Worm (Caenorhabditis elegans) whole organism, L2 larva: Measurements from ENCODE around the gene ift-43.

ENCODE experiments used
- C34F6.9 ChIP-seq: fragments of 150-350 bp; optimal IDR thresholded peaks from 2 replicates; lab custom pipeline; 2014; ENCODE audit warnings: missing biosample characterization, missing genetic modification characterization
- ama-1 ChIP-seq: fragments of 150-350 bp; optimal IDR thresholded peaks from 2 replicates; lab custom pipeline; 2018; ENCODE audit warnings: inconsistent platforms
- nhr-12 ChIP-seq: fragments of 150-350 bp; optimal IDR thresholded peaks from 2 replicates; lab custom pipeline; 2014; ENCODE audit warnings: missing biosample characterization, missing genetic modification characterization
- snpc-4 ChIP-seq: fragments of 150-350 bp; optimal IDR thresholded peaks from 2 replicates; lab custom pipeline; 2014; ENCODE audit warnings: missing biosample characterization, missing genetic modification characterization

ce11 chrII:5628326-5628818 is 32.2 kb downstream of the ift-43 start, which contains the start of gene F59E12.15:
- TF ChIP-seq ama-1 (lab: Kevin White, UChicago) (no peak), snpc-4 (no peak), C34F6.9 (tag; lab: Kevin White, UChicago) (no peak), nhr-12 (no peak)
